Fruit fly (Drosophila melanogaster): ENCODE data around the gene CG42238.
A peak's percentile ranks its signal among the peaks of the same experiment; 100 is the strongest.

The CG42238 gene

DNA sequence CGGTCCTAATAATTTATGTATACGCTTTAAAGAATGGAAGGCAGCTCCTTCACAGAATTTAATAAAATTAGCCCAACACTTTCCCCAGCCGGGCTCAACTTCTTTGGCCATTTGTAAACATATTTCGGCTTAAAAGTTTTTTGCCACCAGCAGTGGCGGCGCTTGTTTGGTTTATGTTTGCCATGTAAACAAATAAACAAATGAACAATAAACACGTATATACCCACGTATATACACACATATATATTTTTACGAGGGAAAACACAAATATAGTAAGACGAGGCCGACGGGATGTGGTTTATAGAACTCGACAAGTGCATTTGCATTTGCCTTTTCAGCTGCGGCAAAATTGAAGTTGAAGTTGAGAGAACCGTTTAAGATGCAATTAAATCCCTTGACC is 14.2 kb downstream of the CG42238 start (continued):
- TF ChIP-seq B-H1 (GFP tag; IDR thresholded peaks at IDR 0.05) = no peak; the same call in 2 of the 3 replicates
- no peak for TF ChIP-seq chm (GFP tag; IDR thresholded peaks at IDR 0.05)
- peak; percentile 56 for TF ChIP-seq CG2712 (tag; optimal IDR thresholded peaks at IDR 0.05)
- TF ChIP-seq Med (GFP tag) = peak; percentile 69
- TF ChIP-seq fd64A (GFP tag; optimal IDR thresholded peaks at IDR 0.05) = peak; percentile 88
- TF ChIP-seq dimm (GFP tag; IDR thresholded peaks at IDR 0.05) = no peak
- TF ChIP-seq en (GFP tag; optimal IDR thresholded peaks at IDR 0.05) = no peak
- TF ChIP-seq ac (GFP tag; optimal IDR thresholded peaks at IDR 0.05) = peak; percentile 39
- TF ChIP-seq HLH3B (GFP tag; IDR thresholded peaks at IDR 0.05) = peak; percentile 30; the same call in 1 of the 2 replicates
- TF ChIP-seq D (optimal IDR thresholded peaks at IDR 0.05) = no peak
- TF ChIP-seq D (GFP tag; optimal IDR thresholded peaks at IDR 0.05) = peak; percentile 61
- no peak for TF ChIP-seq fru (optimal IDR thresholded peaks at IDR 0.05)
- no peak for TF ChIP-seq Hr39 (optimal IDR thresholded peaks at IDR 0.05)
- no peak for TF ChIP-seq CG9437 (GFP tag; optimal IDR thresholded peaks at IDR 0.05)
- TF ChIP-seq unpg (GFP tag; optimal IDR thresholded peaks at IDR 0.05) = peak; percentile 31
- peak; percentile 29 for TF ChIP-seq dmrt99B (tag; optimal IDR thresholded peaks at IDR 0.05)
- TF ChIP-seq Nf-YA (GFP tag; IDR thresholded peaks at IDR 0.05) = no peak
- TF ChIP-seq CG6175 (GFP tag; IDR thresholded peaks at IDR 0.05) = no peak
- TF ChIP-seq CG6689 (GFP tag; IDR thresholded peaks at IDR 0.05) = no peak
- no peak for TF ChIP-seq al (GFP tag; IDR thresholded peaks at IDR 0.05)
- TF ChIP-seq NFAT (GFP tag; IDR thresholded peaks at IDR 0.05) = no peak
- TF ChIP-seq ewg (GFP tag; optimal IDR thresholded peaks at IDR 0.05) = no peak
- TF ChIP-seq corto (GFP tag; optimal IDR thresholded peaks at IDR 0.05) = no peak
- no peak for TF ChIP-seq CG15269 (tag; optimal IDR thresholded peaks at IDR 0.05)
- no peak for TF ChIP-seq sisA (GFP tag; IDR thresholded peaks at IDR 0.05)
- no peak for TF ChIP-seq danr (GFP tag; IDR thresholded peaks at IDR 0.05)
- TF ChIP-seq CG12219 (GFP tag; optimal IDR thresholded peaks at IDR 0.05) = peak; percentile 19
- TF ChIP-seq row (GFP tag; IDR thresholded peaks at IDR 0.05) = no peak
- no peak for TF ChIP-seq lilli (GFP tag; optimal IDR thresholded peaks at IDR 0.05)
- no peak for TF ChIP-seq Dp (GFP tag; optimal IDR thresholded peaks at IDR 0.05)
- peak in 1 of 2 experiments; percentile 23 for TF ChIP-seq bsh (GFP tag; optimal IDR thresholded peaks at IDR 0.05)
- no peak for TF ChIP-seq sima (GFP tag; optimal IDR thresholded peaks at IDR 0.05)
- no peak for TF ChIP-seq CG3847 (GFP tag; IDR thresholded peaks at IDR 0.05)
- no peak for TF ChIP-seq Six4 (GFP tag; optimal IDR thresholded peaks at IDR 0.05)
- no peak; the same call in 1 of the 2 replicates for TF ChIP-seq E2f1 (GFP tag; IDR thresholded peaks at IDR 0.05)
- no peak for TF ChIP-seq dm (GFP tag; optimal IDR thresholded peaks at IDR 0.05)
- TF ChIP-seq CG7928 (GFP tag; optimal IDR thresholded peaks at IDR 0.05) = no peak
- no peak for TF ChIP-seq Taf1 (GFP tag; IDR thresholded peaks at IDR 0.05)
- TF ChIP-seq CG13424 (tag; optimal IDR thresholded peaks at IDR 0.05) = no peak
- TF ChIP-seq CG34224 (GFP tag; IDR thresholded peaks at IDR 0.05; ENCODE audit: partially characterized antibody) = no peak
- no peak for TF ChIP-seq Neu2 (GFP tag; optimal IDR thresholded peaks at IDR 0.05; ENCODE audit: borderline replicate concordance)
- TF ChIP-seq CG10267 (tag; optimal IDR thresholded peaks at IDR 0.05) = peak; percentile 8
- TF ChIP-seq pum (GFP tag; optimal IDR thresholded peaks at IDR 0.05) = no peak
- TF ChIP-seq tio (GFP tag; optimal IDR thresholded peaks at IDR 0.05) = no peak
- TF ChIP-seq aop (GFP tag; IDR thresholded peaks at IDR 0.05) = no peak
- no peak for TF ChIP-seq pzg (GFP tag; optimal IDR thresholded peaks at IDR 0.05)
- TF ChIP-seq CG13894 (tag; optimal IDR thresholded peaks at IDR 0.05) = no peak
- TF ChIP-seq hbn (GFP tag; IDR thresholded peaks at IDR 0.05; ENCODE audit: partially characterized antibody) = no peak
- TF ChIP-seq Meics (GFP tag; optimal IDR thresholded peaks at IDR 0.05) = peak; percentile 54
- no peak for TF ChIP-seq CG1647 (GFP tag; optimal IDR thresholded peaks at IDR 0.05)
- TF ChIP-seq Xrp1 (GFP tag; IDR thresholded peaks at IDR 0.05) = peak; percentile 81
- TF ChIP-seq CG13123 (GFP tag; optimal IDR thresholded peaks at IDR 0.05) = no peak
- no peak for TF ChIP-seq Bteb2 (GFP tag; optimal IDR thresholded peaks at IDR 0.05)
